Fruit fly (Drosophila melanogaster) whole organism, embryonic: ENCODE results near the gene PGAP1.

Experiments used
- B-H2 ChIP-seq: fragments of 200-800 bp; sonication (Bioruptor generic); optimal IDR thresholded peaks from 2 replicates; lab custom pipeline; 2018; ENCODE audit warnings: missing biosample characterization, mild to moderate bottlenecking, missing genetic modification characterization
- CG10366 ChIP-seq: fragments of 200-800 bp; sonication (Bioruptor generic); IDR thresholded peaks from 2 replicates; pipeline ENCODE4 v1.3.6; 2022; ENCODE audit warnings: missing biosample characterization, missing genetic modification characterization
- CG11085 ChIP-seq: fragments of 200-800 bp; sonication (Bioruptor generic); IDR thresholded peaks from 2 replicates; pipeline ENCODE4 v1.3.6; 2022; ENCODE audit warnings: missing biosample characterization, missing genetic modification characterization
- CG11247 ChIP-seq: fragments of 200-800 bp; sonication (Bioruptor generic); IDR thresholded peaks from 2 replicates; pipeline ENCODE4 v1.3.6; 2022; ENCODE audit warnings: missing biosample characterization, missing genetic modification characterization
- CG11504 ChIP-seq: fragments of 200-800 bp; sonication (Bioruptor generic); optimal IDR thresholded peaks from 3 replicates; lab custom pipeline; 2019; ENCODE audit warnings: missing biosample characterization, mild to moderate bottlenecking, missing genetic modification characterization, moderate library complexity
- CG12391 ChIP-seq: fragments of 200-800 bp; sonication (Bioruptor generic); optimal IDR thresholded peaks from 3 replicates; lab custom pipeline; 2018; ENCODE audit warnings: missing biosample characterization, mild to moderate bottlenecking, missing genetic modification characterization, moderate library complexity
- CG14965 ChIP-seq: fragments of 200-800 bp; sonication (Bioruptor generic); optimal IDR thresholded peaks from 2 replicates; lab custom pipeline; 2016; ENCODE audit warnings: missing biosample characterization, missing genetic modification characterization, borderline replicate concordance
- CG16863 ChIP-seq: fragments of 200-800 bp; sonication (Bioruptor generic); optimal IDR thresholded peaks from 3 replicates; lab custom pipeline; 2016; ENCODE audit warnings: missing biosample characterization, missing genetic modification characterization
- CG18764 ChIP-seq: fragments of 200-800 bp; sonication (Bioruptor generic); optimal IDR thresholded peaks from 3 replicates; lab custom pipeline; 2016; ENCODE audit warnings: missing biosample characterization, missing genetic modification characterization
- CG2678 ChIP-seq: fragments of 200-800 bp; sonication (Bioruptor generic); optimal IDR thresholded peaks from 3 replicates; lab custom pipeline; 2019; ENCODE audit warnings: missing biosample characterization, mild to moderate bottlenecking, missing genetic modification characterization, moderate library complexity
- CG3163 ChIP-seq: fragments of 200-800 bp; sonication (Bioruptor generic); optimal IDR thresholded peaks from 3 replicates; lab custom pipeline; 2016; ENCODE audit warnings: missing biosample characterization, missing genetic modification characterization
- CG4404 ChIP-seq: fragments of 200-800 bp; sonication (Bioruptor generic); IDR thresholded peaks from 2 replicates; pipeline ENCODE4 v1.3.6; 2022; ENCODE audit warnings: missing biosample characterization, missing genetic modification characterization
- CG5180 ChIP-seq: fragments of 200-800 bp; sonication (Bioruptor generic); optimal IDR thresholded peaks from 3 replicates; lab custom pipeline; 2017; ENCODE audit warnings: missing biosample characterization, missing genetic modification characterization, mild to moderate bottlenecking, moderate library complexity, missing genetic modification reagents
- CG5245 ChIP-seq: fragments of 200-800 bp; sonication (Bioruptor generic); optimal IDR thresholded peaks from 3 replicates; lab custom pipeline; 2016; ENCODE audit warnings: missing biosample characterization, missing genetic modification characterization
- CG7271 ChIP-seq: fragments of 200-800 bp; sonication (Bioruptor generic); optimal IDR thresholded peaks from 2 replicates; lab custom pipeline; 2018; ENCODE audit warnings: missing biosample characterization, mild to moderate bottlenecking, missing genetic modification characterization, moderate library complexity
- CG9727 ChIP-seq: fragments of 200-800 bp; sonication (Bioruptor generic); optimal IDR thresholded peaks from 3 replicates; lab custom pipeline; 2017; ENCODE audit warnings: missing biosample characterization, mild to moderate bottlenecking, missing genetic modification characterization
- E2f1 ChIP-seq: fragments of 200-800 bp; sonication (Bioruptor generic); IDR thresholded peaks from 2 replicates; pipeline ENCODE4 v1.3.6; 2022; ENCODE audit warnings: missing biosample characterization, missing genetic modification characterization
- Eip74EF ChIP-seq, 2 experiments: fragments of 200-800 bp in 1 of 2; fragments of >200 bp in 1 of 2; sonication (Bioruptor generic) in 1 of 2; optimal IDR thresholded peaks; 2 replicates each; lab custom pipeline; 2017 to 2019; ENCODE audit warnings: missing biosample characterization in 2 of 2, missing genetic modification characterization in 2 of 2, mild to moderate bottlenecking in 1 of 2, moderate library complexity in 1 of 2
- Fer2 ChIP-seq: fragments of 200-800 bp; sonication (Bioruptor generic); optimal IDR thresholded peaks from 2 replicates; lab custom pipeline; 2018; ENCODE audit warnings: missing biosample characterization, mild to moderate bottlenecking, missing genetic modification characterization, moderate library complexity
- Fer3 ChIP-seq: fragments of 200-800 bp; sonication (Bioruptor generic); optimal IDR thresholded peaks from 2 replicates; lab custom pipeline; 2018; ENCODE audit warnings: missing biosample characterization, mild to moderate bottlenecking, missing genetic modification characterization, moderate library complexity
- MBD-R2 ChIP-seq: fragments of 200-800 bp; sonication (Bioruptor generic); IDR thresholded peaks from 2 replicates; pipeline ENCODE4 v1.3.6; 2022; ENCODE audit warnings: missing biosample characterization, missing genetic modification characterization
- Mrtf ChIP-seq: fragments of 200-800 bp; sonication (Bioruptor generic); IDR thresholded peaks from 3 replicates; pipeline ENCODE4 v1.3.6; 2022; ENCODE audit warnings: missing biosample characterization, missing genetic modification characterization
- Sox100B ChIP-seq: fragments of 200-800 bp; sonication (Bioruptor generic); optimal IDR thresholded peaks from 3 replicates; lab custom pipeline; 2018; ENCODE audit warnings: missing biosample characterization, mild to moderate bottlenecking, missing genetic modification characterization
- Ssrp ChIP-seq: fragments of 200-800 bp; sonication (Bioruptor generic); optimal IDR thresholded peaks from 2 replicates; lab custom pipeline; 2018; ENCODE audit warnings: missing biosample characterization, mild to moderate bottlenecking, missing genetic modification characterization, moderate library complexity
- amos ChIP-seq: fragments of 200-800 bp; sonication (Bioruptor generic); IDR thresholded peaks from 2 replicates; pipeline ENCODE4 v1.3.6; 2022; ENCODE audit warnings: missing biosample characterization, missing genetic modification characterization; ENCODE audit not compliant: partially characterized antibody
- ash1 ChIP-seq: fragments of 200-800 bp; sonication (Bioruptor generic); optimal IDR thresholded peaks from 2 replicates; lab custom pipeline; 2018; ENCODE audit warnings: missing biosample characterization, mild to moderate bottlenecking, missing genetic modification characterization
- ato ChIP-seq: fragments of 200-800 bp; sonication (Bioruptor generic); IDR thresholded peaks from 2 replicates; pipeline ENCODE4 v1.3.6; 2022; ENCODE audit warnings: missing biosample characterization, missing genetic modification characterization; ENCODE audit not compliant: partially characterized antibody
- bigmax ChIP-seq: fragments of 200-800 bp; sonication (Bioruptor generic); optimal IDR thresholded peaks from 2 replicates; lab custom pipeline; 2018; ENCODE audit warnings: missing biosample characterization, mild to moderate bottlenecking, missing genetic modification characterization
- br ChIP-seq: fragments of >200 bp; optimal IDR thresholded peaks from 2 replicates; lab custom pipeline; 2017
- dan ChIP-seq: fragments of 200-800 bp; sonication (Bioruptor generic); IDR thresholded peaks from 2 replicates; pipeline ENCODE4 v1.3.6; 2022; ENCODE audit warnings: missing biosample characterization, missing genetic modification characterization
- danr ChIP-seq: fragments of 200-800 bp; sonication (Bioruptor generic); IDR thresholded peaks from 2 replicates; pipeline ENCODE4 v1.3.6; 2022; ENCODE audit warnings: missing biosample characterization, missing genetic modification characterization
- dmrt99B ChIP-seq: fragments of 200-800 bp; sonication (Bioruptor generic); optimal IDR thresholded peaks from 2 replicates; lab custom pipeline; 2018; ENCODE audit warnings: missing biosample characterization, mild to moderate bottlenecking, missing genetic modification characterization, moderate library complexity
- ems ChIP-seq: fragments of 200-800 bp; sonication (Bioruptor generic); optimal IDR thresholded peaks from 3 replicates; lab custom pipeline; 2016; ENCODE audit warnings: missing biosample characterization, missing genetic modification characterization
- fd96Cb ChIP-seq: fragments of 200-800 bp; sonication (Bioruptor generic); optimal IDR thresholded peaks from 2 replicates; lab custom pipeline; 2018; ENCODE audit warnings: missing biosample characterization, mild to moderate bottlenecking, missing genetic modification characterization, moderate library complexity
- hth ChIP-seq: fragments of >200 bp; optimal IDR thresholded peaks from 2 replicates; lab custom pipeline; 2017; ENCODE audit warnings: inconsistent platforms
- jumu ChIP-seq: fragments of 200-800 bp; sonication (Bioruptor generic); optimal IDR thresholded peaks from 3 replicates; lab custom pipeline; 2016; ENCODE audit warnings: missing biosample characterization, missing genetic modification characterization
- lilli ChIP-seq: fragments of 200-800 bp; sonication (Bioruptor generic); optimal IDR thresholded peaks from 3 replicates; lab custom pipeline; 2016; ENCODE audit warnings: missing biosample characterization, missing genetic modification characterization
- lola ChIP-seq, 3 experiments: fragments of >200 bp in 2 of 3; fragments of 200-800 bp in 1 of 3; sonication (Bioruptor generic) in 1 of 3; optimal IDR thresholded peaks; 2 replicates each; lab custom pipeline; 2017 to 2019; ENCODE audit warnings: missing biosample characterization in 3 of 3, missing genetic modification characterization in 3 of 3, mild to moderate bottlenecking in 1 of 3, moderate library complexity in 1 of 3
- lov ChIP-seq, 2 experiments: fragments of 200-800 bp in 1 of 2; fragments of >200 bp in 1 of 2; sonication (Bioruptor generic) in 1 of 2; IDR thresholded peaks in 1 of 2; optimal IDR thresholded peaks in 1 of 2; 2 replicates in 1 of 2; 3 replicates in 1 of 2; pipeline versions ENCODE4 v1.3.6 to Lab custom; 2017 to 2022; ENCODE audit warnings: missing biosample characterization in 1 of 2, missing genetic modification characterization in 1 of 2
- oc ChIP-seq: fragments of 200-800 bp; sonication (Bioruptor generic); optimal IDR thresholded peaks from 2 replicates; lab custom pipeline; 2018; ENCODE audit warnings: missing biosample characterization, mild to moderate bottlenecking, missing genetic modification characterization, moderate library complexity
- peb ChIP-seq: fragments of 200-800 bp; sonication (Bioruptor generic); IDR thresholded peaks from 2 replicates; pipeline ENCODE4 v1.3.6; 2022; ENCODE audit warnings: missing biosample characterization, missing genetic modification characterization
- pfk ChIP-seq: fragments of 200-800 bp; sonication (Bioruptor generic); optimal IDR thresholded peaks from 2 replicates; lab custom pipeline; 2018; ENCODE audit warnings: missing biosample characterization, mild to moderate bottlenecking, missing genetic modification characterization, moderate library complexity
- pzg ChIP-seq: fragments of 200-800 bp; sonication (Bioruptor generic); optimal IDR thresholded peaks from 3 replicates; lab custom pipeline; 2018; ENCODE audit warnings: missing biosample characterization, mild to moderate bottlenecking, missing genetic modification characterization, moderate library complexity
- shn ChIP-seq: fragments of 200-800 bp; sonication (Bioruptor generic); optimal IDR thresholded peaks from 3 replicates; lab custom pipeline; 2016; ENCODE audit warnings: missing biosample characterization, missing genetic modification characterization
- stwl ChIP-seq: fragments of 200-800 bp; sonication (Bioruptor generic); optimal IDR thresholded peaks from 3 replicates; lab custom pipeline; 2018; ENCODE audit warnings: missing biosample characterization, mild to moderate bottlenecking, missing genetic modification characterization, moderate library complexity
- ttk ChIP-seq: fragments of 200-800 bp; sonication (Bioruptor generic); IDR thresholded peaks from 2 replicates; pipeline ENCODE4 v2.1.2; 2022; ENCODE audit warnings: missing biosample characterization, missing genetic modification characterization
- usp ChIP-seq: fragments of >200 bp; optimal IDR thresholded peaks from 2 replicates; lab custom pipeline; 2017; ENCODE audit warnings: missing biosample characterization, missing genetic modification characterization
- zen ChIP-seq: fragments of 200-800 bp; sonication (Bioruptor generic); optimal IDR thresholded peaks from 3 replicates; lab custom pipeline; 2018; ENCODE audit warnings: missing biosample characterization, mild to moderate bottlenecking, missing genetic modification characterization, moderate library complexity

The PGAP1 gene

dm6 chrX:5677400-5678177, 11.7 kb downstream of the PGAP1 start (continued):
- TF ChIP-seq fd96Cb (tag; lab: Kevin White, UChicago) (peak; percentile 80), CG16863 (peak; percentile 87), ato (GFP tag; lab: Robert Waterston, UW) (no peak), dan (GFP tag; lab: Robert Waterston, UW) (no peak), dmrt99B (tag; lab: Kevin White, UChicago) (peak; percentile 89), Eip74EF (GFP tag; optimal IDR thresholded peaks at IDR 0.05; lab: Kevin White, UChicago) (peak in 1 of 2 experiments; percentile 92), shn (GFP tag; lab: Kevin White, UChicago) (peak; percentile 71), bigmax (peak; percentile 73), CG3163 (GFP tag; lab: Kevin White, UChicago) (peak; percentile 67), B-H2 (GFP tag; lab: Kevin White, UChicago) (peak; percentile 93), br (lab: Kevin White, UChicago) (no peak), pzg (GFP tag; lab: Kevin White, UChicago) (peak; percentile 16), CG7271 (tag; lab: Kevin White, UChicago) (peak; percentile 82), usp (GFP tag; lab: Kevin White, UChicago) (no peak), stwl (peak; percentile 49), lov (optimal IDR thresholded peaks at IDR 0.05; lab: Kevin White, UChicago) (no peak), lov (GFP tag; IDR thresholded peaks at IDR 0.05; lab: Robert Waterston, UW) (peak; percentile 96), zen (tag; lab: Kevin White, UChicago) (peak; percentile 82), ems (peak; percentile 90), MBD-R2 (GFP tag; lab: Robert Waterston, UW) (peak; percentile 59; the same call in 1 of the 2 replicates), CG9727 (GFP tag; lab: Kevin White, UChicago) (peak; percentile 94), Fer3 (tag; lab: Kevin White, UChicago) (peak; percentile 95), CG4404 (GFP tag; lab: Robert Waterston, UW) (peak; percentile 29; the same call in 1 of the 2 replicates), E2f1 (peak; percentile 72; the same call in 1 of the 2 replicates), amos (GFP tag; lab: Robert Waterston, UW) (no peak), lola (GFP tag; optimal IDR thresholded peaks at IDR 0.05; lab: Kevin White, UChicago) (peak in 1 of 3 experiments; percentile 84), hth (lab: Kevin White, UChicago) (no peak), CG5180 (GFP tag; lab: Kevin White, UChicago) (peak; percentile 88), ttk (GFP tag; lab: Robert Waterston, UW) (peak; percentile 46; the same call in 1 of the 2 replicates), CG2678 (tag; lab: Kevin White, UChicago) (peak; percentile 96), CG10366 (peak; percentile 70), lilli (GFP tag; lab: Kevin White, UChicago) (peak; percentile 67), peb (GFP tag; lab: Robert Waterston, UW) (peak; percentile 69), Ssrp (tag; lab: Kevin White, UChicago) (peak; percentile 14), CG11247 (GFP tag; lab: Robert Waterston, UW) (peak; percentile 93), CG11504 (tag; lab: Kevin White, UChicago) (peak; percentile 87), pfk (GFP tag; lab: Kevin White, UChicago) (peak; percentile 85), CG5245 (GFP tag; lab: Kevin White, UChicago) (peak; percentile 85), CG14965 (GFP tag; lab: Kevin White, UChicago) (peak; percentile 73), danr (peak; percentile 83), oc (tag; lab: Kevin White, UChicago) (peak; percentile 90), jumu (peak; percentile 77), Mrtf (GFP tag; lab: Robert Waterston, UW) (peak; percentile 72; the same call in 2 of the 3 replicates), CG11085 (peak; percentile 69; the same call in 1 of the 2 replicates), Fer2 (tag; lab: Kevin White, UChicago) (peak; percentile 93), CG18764 (peak; percentile 91), ash1 (peak; percentile 91), CG12391 (tag; lab: Kevin White, UChicago) (peak; percentile 78), Sox100B (GFP tag; lab: Kevin White, UChicago) (peak; percentile 95)
